Fruit fly (Drosophila melanogaster): ENCODE results near the gene CG8010.
A peak's percentile ranks its signal among the peaks of the same experiment; 100 is the strongest.

Gene CG8010

dm6 chrX:19247200-19248052, 21.3 kb downstream of the CG8010 start, which contains the start of gene CG7992 (continued):
- no peak for TF ChIP-seq Poxn (GFP tag; IDR thresholded peaks at IDR 0.05)
- peak; percentile 29 to 69 for TF ChIP-seq Hr51 (GFP tag; optimal IDR thresholded peaks at IDR 0.05)
- no peak; the same call in 1 of the 2 replicates for TF ChIP-seq esg (GFP tag; conservative IDR thresholded peaks at IDR 0.05)
- TF ChIP-seq Nf-YB (GFP tag; optimal IDR thresholded peaks at IDR 0.05) = peak; percentile 25
- TF ChIP-seq hkb (optimal IDR thresholded peaks at IDR 0.05) = no peak
- peak; percentile 58; the same call in 1 of the 2 replicates for TF ChIP-seq hkb (GFP tag; IDR thresholded peaks at IDR 0.05)
- no peak for TF ChIP-seq Hand (GFP tag; optimal IDR thresholded peaks at IDR 0.05)
- 0 out of 2 replicates have a peak, but pooled peaks have one; percentile 18 for TF ChIP-seq peb (GFP tag; IDR thresholded peaks at IDR 0.05)
- TF ChIP-seq vnd (GFP tag; IDR thresholded peaks at IDR 0.05; ENCODE audit: partially characterized antibody) = no peak
- TF ChIP-seq CG10274 (GFP tag; optimal IDR thresholded peaks at IDR 0.05) = peak; percentile 21
- TF ChIP-seq Bgb (GFP tag; IDR thresholded peaks at IDR 0.05; ENCODE audit: partially characterized antibody) = no peak
- TF ChIP-seq Optix (GFP tag; IDR thresholded peaks at IDR 0.05) = no peak
- TF ChIP-seq Atf3 (GFP tag; optimal IDR thresholded peaks at IDR 0.05) = no peak
- peak; percentile 87 for TF ChIP-seq Med (GFP tag)
- TF ChIP-seq CG4707 (GFP tag; optimal IDR thresholded peaks at IDR 0.05) = no peak
- no peak for TF ChIP-seq az2 (GFP tag; optimal IDR thresholded peaks at IDR 0.05)
- peak; percentile 48 for TF ChIP-seq CG3847 (GFP tag; IDR thresholded peaks at IDR 0.05)
- TF ChIP-seq scrt (GFP tag; optimal IDR thresholded peaks at IDR 0.05) = peak; percentile 49
- peak; percentile 64 for TF ChIP-seq CG12659 (GFP tag; optimal IDR thresholded peaks at IDR 0.05)
- TF ChIP-seq btn (GFP tag; optimal IDR thresholded peaks at IDR 0.05) = peak; percentile 19
- TF ChIP-seq CG7963 (GFP tag; IDR thresholded peaks at IDR 0.05; ENCODE audit: partially characterized antibody) = no peak
- TF ChIP-seq CG3281 (GFP tag; optimal IDR thresholded peaks at IDR 0.05) = peak; percentile 65
- peak; percentile 26; the same call in 1 of the 2 replicates for TF ChIP-seq MBD-R2 (GFP tag; IDR thresholded peaks at IDR 0.05)
- peak; percentile 5 for TF ChIP-seq schlank (tag; optimal IDR thresholded peaks at IDR 0.05)
- peak; percentile 26 for TF ChIP-seq Max (GFP tag; optimal IDR thresholded peaks at IDR 0.05)
- peak; percentile 52 for TF ChIP-seq tx (GFP tag; optimal IDR thresholded peaks at IDR 0.05)
- TF ChIP-seq Fer1 (GFP tag; optimal IDR thresholded peaks at IDR 0.05) = peak; percentile 73
- TF ChIP-seq CG12744 (GFP tag; optimal IDR thresholded peaks at IDR 0.05) = no peak
- no peak for TF ChIP-seq wek (GFP tag; optimal IDR thresholded peaks at IDR 0.05)
- peak; percentile 35 for TF ChIP-seq ATbp (GFP tag; optimal IDR thresholded peaks at IDR 0.05)
- peak; percentile 36 for TF ChIP-seq CG16815 (GFP tag; optimal IDR thresholded peaks at IDR 0.05)
- TF ChIP-seq CG3995 (GFP tag; optimal IDR thresholded peaks at IDR 0.05) = peak; percentile 4
- peak; percentile 70 for TF ChIP-seq CG30403 (GFP tag; optimal IDR thresholded peaks at IDR 0.05)
- no peak for TF ChIP-seq CG6272 (GFP tag; IDR thresholded peaks at IDR 0.05)
- TF ChIP-seq CG15601 (tag; optimal IDR thresholded peaks at IDR 0.05) = no peak
- peak; percentile 56; the same call in 1 of the 2 replicates for TF ChIP-seq CG32767 (GFP tag; IDR thresholded peaks at IDR 0.05)
- TF ChIP-seq CG3838 (GFP tag; optimal IDR thresholded peaks at IDR 0.05) = no peak
- no peak for TF ChIP-seq NC2β (GFP tag; optimal IDR thresholded peaks at IDR 0.05)
- TF ChIP-seq E2f1 (GFP tag; IDR thresholded peaks at IDR 0.05) = 0 out of 2 replicates have a peak, but pooled peaks have one; percentile 27
- 0 out of 3 replicates have a peak, but pooled peaks have one; percentile 32 for TF ChIP-seq Dbx (GFP tag; IDR thresholded peaks at IDR 0.05)
- TF ChIP-seq cg (GFP tag; optimal IDR thresholded peaks at IDR 0.05) = no peak
- peak; percentile 10 for TF ChIP-seq tap (tag; optimal IDR thresholded peaks at IDR 0.05)
- no peak for TF ChIP-seq tio (GFP tag; optimal IDR thresholded peaks at IDR 0.05)
- no peak for TF ChIP-seq trem (tag; optimal IDR thresholded peaks at IDR 0.05)
- peak; percentile 34 for TF ChIP-seq repo (GFP tag; optimal IDR thresholded peaks at IDR 0.05)
- peak; percentile 23; the same call in 1 of the 2 replicates for TF ChIP-seq CG10366 (GFP tag; IDR thresholded peaks at IDR 0.05)
- no peak for TF ChIP-seq CG34224 (GFP tag; IDR thresholded peaks at IDR 0.05; ENCODE audit: partially characterized antibody)
- no peak for TF ChIP-seq CG11456 (GFP tag; IDR thresholded peaks at IDR 0.05)
